Fruit fly (Drosophila melanogaster) whole organism, embryonic: Measurements from ENCODE around the gene Gr93a.

Experiments
- Blimp-1 ChIP-seq: fragments of 200-800 bp; sonication (Bioruptor generic); optimal IDR thresholded peaks from 3 replicates; lab custom pipeline; 2018; ENCODE audit warnings: missing biosample characterization, missing genetic modification characterization, mild to moderate bottlenecking, moderate library complexity, missing genetic modification reagents
- CG10431 ChIP-seq: fragments of 200-800 bp; sonication (Bioruptor generic); optimal IDR thresholded peaks from 3 replicates; lab custom pipeline; 2018; ENCODE audit warnings: missing biosample characterization, mild to moderate bottlenecking, missing genetic modification characterization
- CG11247 ChIP-seq: fragments of 200-800 bp; sonication (Bioruptor generic); IDR thresholded peaks from 2 replicates; pipeline ENCODE4 v1.3.6; 2022; ENCODE audit warnings: missing biosample characterization, missing genetic modification characterization
- CG11504 ChIP-seq: fragments of 200-800 bp; sonication (Bioruptor generic); optimal IDR thresholded peaks from 3 replicates; lab custom pipeline; 2019; ENCODE audit warnings: missing biosample characterization, mild to moderate bottlenecking, missing genetic modification characterization, moderate library complexity
- CG11560 ChIP-seq: fragments of 200-800 bp; sonication (Bioruptor generic); IDR thresholded peaks from 3 replicates; pipeline ENCODE4 v1.3.6; 2022; ENCODE audit warnings: missing biosample characterization, missing genetic modification characterization
- CG11723 ChIP-seq: fragments of 200-800 bp; sonication (Bioruptor generic); optimal IDR thresholded peaks from 2 replicates; lab custom pipeline; 2017; ENCODE audit warnings: missing biosample characterization, mild to moderate bottlenecking, missing genetic modification characterization
- CG1233 ChIP-seq: fragments of 200-800 bp; sonication (Bioruptor generic); optimal IDR thresholded peaks from 4 replicates; lab custom pipeline; 2018; ENCODE audit warnings: missing biosample characterization, mild to moderate bottlenecking, missing genetic modification characterization
- CG12659 ChIP-seq: fragments of 200-800 bp; sonication (Bioruptor generic); optimal IDR thresholded peaks from 3 replicates; lab custom pipeline; 2017; ENCODE audit warnings: mild to moderate bottlenecking, missing biosample characterization, missing genetic modification reagents, missing genetic modification characterization
- CG12769 ChIP-seq: fragments of 200-800 bp; sonication (Bioruptor generic); optimal IDR thresholded peaks from 2 replicates; lab custom pipeline; 2019; ENCODE audit warnings: missing biosample characterization, mild to moderate bottlenecking, missing genetic modification characterization, moderate library complexity
- CG12942 ChIP-seq: fragments of 200-800 bp; sonication (Bioruptor generic); optimal IDR thresholded peaks from 3 replicates; lab custom pipeline; 2016; ENCODE audit warnings: missing biosample characterization, missing genetic modification characterization
- CG13424 ChIP-seq: fragments of 200-800 bp; sonication (Bioruptor generic); optimal IDR thresholded peaks from 2 replicates; lab custom pipeline; 2019; ENCODE audit warnings: missing biosample characterization, mild to moderate bottlenecking, missing genetic modification characterization, moderate library complexity
- CG17361 ChIP-seq: fragments of 200-800 bp; sonication (Bioruptor generic); IDR thresholded peaks from 3 replicates; pipeline ENCODE4 v1.3.6; 2022; ENCODE audit warnings: missing biosample characterization, missing genetic modification characterization
- CG17802 ChIP-seq: fragments of 200-800 bp; sonication (Bioruptor generic); optimal IDR thresholded peaks from 2 replicates; lab custom pipeline; 2018; ENCODE audit warnings: missing biosample characterization, mild to moderate bottlenecking, missing genetic modification characterization, moderate library complexity
- CG17829 ChIP-seq: fragments of 200-800 bp; optimal IDR thresholded peaks from 2 replicates; lab custom pipeline; 2019; ENCODE audit warnings: missing biosample characterization, mild to moderate bottlenecking, missing genetic modification characterization, moderate library complexity
- CG18262 ChIP-seq: fragments of 200-800 bp; optimal IDR thresholded peaks from 3 replicates; lab custom pipeline; 2019; ENCODE audit warnings: missing biosample characterization, mild to moderate bottlenecking, missing genetic modification characterization, moderate library complexity
- CG18619 ChIP-seq: fragments of 200-800 bp; sonication (Bioruptor generic); optimal IDR thresholded peaks from 3 replicates; lab custom pipeline; 2017; ENCODE audit warnings: missing biosample characterization, mild to moderate bottlenecking, missing genetic modification characterization
- CG2116 ChIP-seq: fragments of 200-800 bp; sonication (Bioruptor generic); optimal IDR thresholded peaks from 3 replicates; lab custom pipeline; 2018; ENCODE audit warnings: missing biosample characterization, mild to moderate bottlenecking, missing genetic modification characterization
- CG3281 ChIP-seq: fragments of 200-800 bp; sonication (Bioruptor generic); optimal IDR thresholded peaks from 3 replicates; lab custom pipeline; 2017; ENCODE audit warnings: missing biosample characterization, mild to moderate bottlenecking, missing genetic modification characterization
- CG3995 ChIP-seq: fragments of 200-800 bp; sonication (Bioruptor generic); optimal IDR thresholded peaks from 3 replicates; lab custom pipeline; 2016; ENCODE audit warnings: missing biosample characterization, missing genetic modification characterization
- CG5180 ChIP-seq: fragments of 200-800 bp; sonication (Bioruptor generic); optimal IDR thresholded peaks from 3 replicates; lab custom pipeline; 2017; ENCODE audit warnings: missing biosample characterization, missing genetic modification characterization, mild to moderate bottlenecking, moderate library complexity, missing genetic modification reagents
- CG7556 ChIP-seq: fragments of 200-800 bp; sonication (Bioruptor generic); optimal IDR thresholded peaks from 2 replicates; lab custom pipeline; 2017; ENCODE audit warnings: missing biosample characterization, mild to moderate bottlenecking, missing genetic modification characterization
- CG7839 ChIP-seq: fragments of 200-800 bp; sonication (Bioruptor generic); optimal IDR thresholded peaks from 3 replicates; lab custom pipeline; 2018; ENCODE audit warnings: missing biosample characterization, mild to moderate bottlenecking, missing genetic modification characterization, moderate library complexity
- CG8290 ChIP-seq, 3 experiments: fragments of 200-800 bp; sonication (Bioruptor generic); optimal IDR thresholded peaks; 2 replicates each; lab custom pipeline; 2016 to 2019; ENCODE audit warnings: missing biosample characterization in 3 of 3, missing genetic modification characterization in 3 of 3, mild to moderate bottlenecking in 2 of 3, moderate library complexity in 1 of 3
- CG8388 ChIP-seq: fragments of 200-800 bp; sonication (Bioruptor generic); optimal IDR thresholded peaks from 2 replicates; lab custom pipeline; 2019; ENCODE audit warnings: missing biosample characterization, mild to moderate bottlenecking, missing genetic modification characterization, moderate library complexity
- CG9437 ChIP-seq: fragments of 200-800 bp; sonication (Bioruptor generic); optimal IDR thresholded peaks from 2 replicates; lab custom pipeline; 2018; ENCODE audit warnings: missing biosample characterization, mild to moderate bottlenecking, missing genetic modification characterization
- CG9609 ChIP-seq: fragments of 200-800 bp; sonication (Bioruptor generic); optimal IDR thresholded peaks from 3 replicates; lab custom pipeline; 2016; ENCODE audit warnings: missing biosample characterization, missing genetic modification characterization
- ERR ChIP-seq: fragments of 200-800 bp; sonication (Bioruptor generic); optimal IDR thresholded peaks from 2 replicates; lab custom pipeline; 2016; ENCODE audit warnings: missing biosample characterization, missing genetic modification characterization
- Eip74EF ChIP-seq, 2 experiments: fragments of 200-800 bp in 1 of 2; fragments of >200 bp in 1 of 2; sonication (Bioruptor generic) in 1 of 2; optimal IDR thresholded peaks; 2 replicates each; lab custom pipeline; 2017 to 2019; ENCODE audit warnings: missing biosample characterization in 2 of 2, missing genetic modification characterization in 2 of 2, mild to moderate bottlenecking in 1 of 2, moderate library complexity in 1 of 2
- Elba2 ChIP-seq: fragments of 200-800 bp; sonication (Bioruptor generic); optimal IDR thresholded peaks from 3 replicates; lab custom pipeline; 2016; ENCODE audit warnings: missing biosample characterization, missing genetic modification characterization
- Hmr ChIP-seq: fragments of 200-800 bp; sonication (Bioruptor generic); optimal IDR thresholded peaks from 3 replicates; lab custom pipeline; 2017; ENCODE audit warnings: mild to moderate bottlenecking, missing biosample characterization, missing genetic modification reagents, missing genetic modification characterization
- Hr51 ChIP-seq, 2 experiments: fragments of 200-800 bp; sonication (Bioruptor generic); optimal IDR thresholded peaks; 2 replicates in 1 of 2; 3 replicates in 1 of 2; lab custom pipeline; 2016 to 2018; ENCODE audit warnings: missing biosample characterization in 2 of 2, missing genetic modification characterization in 2 of 2, mild to moderate bottlenecking in 1 of 2, moderate library complexity in 1 of 2
- Myb ChIP-seq: fragments of 200-800 bp; sonication (Bioruptor generic); optimal IDR thresholded peaks from 2 replicates; lab custom pipeline; 2016; ENCODE audit warnings: missing biosample characterization, missing genetic modification characterization
- Oaz ChIP-seq: fragments of 200-800 bp; sonication (Bioruptor generic); IDR thresholded peaks from 2 replicates; pipeline ENCODE4 v1.3.6; 2022; ENCODE audit warnings: missing biosample characterization, missing genetic modification characterization
- PHDP ChIP-seq: fragments of 200-800 bp; sonication (Bioruptor generic); optimal IDR thresholded peaks from 3 replicates; lab custom pipeline; 2018; ENCODE audit warnings: missing biosample characterization, mild to moderate bottlenecking, missing genetic modification characterization, moderate library complexity
- Sox100B ChIP-seq: fragments of 200-800 bp; sonication (Bioruptor generic); optimal IDR thresholded peaks from 3 replicates; lab custom pipeline; 2018; ENCODE audit warnings: missing biosample characterization, mild to moderate bottlenecking, missing genetic modification characterization
- dmrt99B ChIP-seq: fragments of 200-800 bp; sonication (Bioruptor generic); optimal IDR thresholded peaks from 2 replicates; lab custom pipeline; 2018; ENCODE audit warnings: missing biosample characterization, mild to moderate bottlenecking, missing genetic modification characterization, moderate library complexity
- dysf ChIP-seq: fragments of 200-800 bp; sonication (Bioruptor generic); IDR thresholded peaks from 3 replicates; pipeline ENCODE4 v1.3.6; 2022; ENCODE audit warnings: missing biosample characterization, missing genetic modification characterization
- gcm ChIP-seq: fragments of 200-800 bp; sonication (Bioruptor generic); optimal IDR thresholded peaks from 2 replicates; lab custom pipeline; 2019; ENCODE audit warnings: missing biosample characterization, mild to moderate bottlenecking, missing genetic modification characterization, moderate library complexity
- gem ChIP-seq: fragments of 200-800 bp; sonication (Bioruptor generic); optimal IDR thresholded peaks from 2 replicates; lab custom pipeline; 2019; ENCODE audit warnings: missing biosample characterization, mild to moderate bottlenecking, missing genetic modification characterization, moderate library complexity
- hth ChIP-seq: fragments of >200 bp; optimal IDR thresholded peaks from 2 replicates; lab custom pipeline; 2017; ENCODE audit warnings: inconsistent platforms
- jing ChIP-seq: fragments of 200-800 bp; sonication (Bioruptor generic); optimal IDR thresholded peaks from 2 replicates; lab custom pipeline; 2018; ENCODE audit warnings: missing biosample characterization, mild to moderate bottlenecking, missing genetic modification characterization
- lbe ChIP-seq: fragments of 200-800 bp; sonication (Bioruptor generic); optimal IDR thresholded peaks from 2 replicates; lab custom pipeline; 2016; ENCODE audit warnings: missing biosample characterization, mild to moderate bottlenecking, missing genetic modification characterization
- lola ChIP-seq, 3 experiments: fragments of >200 bp in 2 of 3; fragments of 200-800 bp in 1 of 3; sonication (Bioruptor generic) in 1 of 3; optimal IDR thresholded peaks; 2 replicates each; lab custom pipeline; 2017 to 2019; ENCODE audit warnings: missing biosample characterization in 3 of 3, missing genetic modification characterization in 3 of 3, mild to moderate bottlenecking in 1 of 3, moderate library complexity in 1 of 3
- mld ChIP-seq: fragments of 200-800 bp; sonication (Bioruptor generic); IDR thresholded peaks from 3 replicates; pipeline ENCODE4 v1.3.6; 2022; ENCODE audit warnings: missing biosample characterization, missing genetic modification characterization; ENCODE audit not compliant: partially characterized antibody
- nerfin-1 ChIP-seq: fragments of 200-800 bp; sonication (Bioruptor generic); optimal IDR thresholded peaks from 3 replicates; lab custom pipeline; 2019; ENCODE audit warnings: missing biosample characterization, mild to moderate bottlenecking, missing genetic modification characterization, moderate library complexity
- org-1 ChIP-seq: fragments of 200-800 bp; sonication (Bioruptor generic); optimal IDR thresholded peaks from 2 replicates; lab custom pipeline; 2017; ENCODE audit warnings: missing biosample characterization, missing genetic modification characterization
- row ChIP-seq: fragments of 200-800 bp; sonication (Bioruptor generic); IDR thresholded peaks from 3 replicates; pipeline ENCODE4 v1.3.6; 2022; ENCODE audit warnings: missing biosample characterization, missing genetic modification characterization
- slp2 ChIP-seq: fragments of 200-800 bp; sonication (Bioruptor generic); optimal IDR thresholded peaks from 2 replicates; lab custom pipeline; 2016; ENCODE audit warnings: missing biosample characterization, missing genetic modification characterization
- usp ChIP-seq: fragments of >200 bp; optimal IDR thresholded peaks from 2 replicates; lab custom pipeline; 2017; ENCODE audit warnings: missing biosample characterization, missing genetic modification characterization

The Gr93a gene

DNA sequence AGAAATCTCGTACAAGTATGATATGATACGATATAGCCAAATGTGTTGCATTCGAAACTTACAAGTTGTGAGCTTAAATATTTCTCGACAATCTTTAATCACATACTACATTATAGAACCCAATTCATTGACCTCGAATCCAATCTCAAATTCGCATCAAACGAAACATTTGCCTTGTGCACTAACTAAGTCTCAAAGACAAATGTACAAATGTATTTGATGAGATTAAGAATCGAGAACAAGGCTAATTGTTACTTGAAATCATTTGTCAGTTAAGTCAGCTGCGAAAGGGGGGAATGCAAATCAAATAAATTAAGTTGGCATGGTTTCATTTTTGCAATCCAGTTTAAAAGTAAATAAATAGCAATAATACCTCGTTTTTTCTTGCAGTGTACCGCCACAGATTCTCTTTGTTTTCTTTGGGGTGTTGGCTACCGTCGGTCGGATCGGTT lies 6.2 kb downstream of the Gr93a start (continued):
- TF ChIP-seq row (GFP tag; lab: Robert Waterston, UW) (peak; percentile 14; the same call in 1 of the 3 replicates), usp (GFP tag; lab: Kevin White, UChicago) (no peak), CG3281 (no peak), org-1 (peak; percentile 60), CG9609 (GFP tag; lab: Kevin White, UChicago) (peak; percentile 22), CG17802 (tag; lab: Kevin White, UChicago) (no peak), dmrt99B (peak; percentile 59), Oaz (no peak), dysf (GFP tag; lab: Robert Waterston, UW) (peak; percentile 40; the same call in 1 of the 3 replicates), Sox100B (GFP tag; lab: Kevin White, UChicago) (peak; percentile 43), mld (GFP tag; lab: Robert Waterston, UW) (no peak), CG17829 (tag; lab: Kevin White, UChicago) (peak; percentile 24), Eip74EF (GFP tag; optimal IDR thresholded peaks at IDR 0.05; lab: Kevin White, UChicago) (peak in 1 of 2 experiments; percentile 63), CG12769 (tag; lab: Kevin White, UChicago) (no peak), CG11247 (GFP tag; lab: Robert Waterston, UW) (no peak), CG7556 (GFP tag; lab: Kevin White, UChicago) (peak; percentile 42), CG8290 (GFP tag; optimal IDR thresholded peaks at IDR 0.05; lab: Kevin White, UChicago) (no peak), CG8290 (tag; optimal IDR thresholded peaks at IDR 0.05; lab: Kevin White, UChicago) (peak in 1 of 2 experiments; percentile 6), PHDP (tag; lab: Kevin White, UChicago) (peak; percentile 11), CG2116 (no peak), Myb (peak; percentile 8), Elba2 (no peak), CG13424 (tag; lab: Kevin White, UChicago) (peak; percentile 33), CG11504 (peak; percentile 59), CG11560 (tag; lab: Robert Waterston, UW) (no peak), CG1233 (GFP tag; lab: Kevin White, UChicago) (no peak), CG12659 (GFP tag; lab: Kevin White, UChicago) (peak; percentile 17), CG18262 (tag; lab: Kevin White, UChicago) (peak; percentile 65), CG12942 (no peak), CG9437 (GFP tag; lab: Kevin White, UChicago) (peak; percentile 58), CG7839 (tag; lab: Kevin White, UChicago) (peak; percentile 45), gem (tag; lab: Kevin White, UChicago) (peak; percentile 60), lola (GFP tag; optimal IDR thresholded peaks at IDR 0.05; lab: Kevin White, UChicago) (peak in 1 of 3 experiments; percentile 28), CG17361 (GFP tag; lab: Robert Waterston, UW) (peak; percentile 73), CG10431 (no peak), Hr51 (GFP tag; optimal IDR thresholded peaks at IDR 0.05; lab: Kevin White, UChicago) (peak in 1 of 2 experiments; percentile 64), lbe (GFP tag; lab: Kevin White, UChicago) (peak; percentile 24), Hmr (peak; percentile 4), slp2 (GFP tag; lab: Kevin White, UChicago) (peak; percentile 38), CG3995 (GFP tag; lab: Kevin White, UChicago) (no peak), CG5180 (GFP tag; lab: Kevin White, UChicago) (no peak), ERR (GFP tag; lab: Kevin White, UChicago) (no peak), hth (lab: Kevin White, UChicago) (no peak), CG18619 (GFP tag; lab: Kevin White, UChicago) (peak; percentile 25), nerfin-1 (tag; lab: Kevin White, UChicago) (peak; percentile 14), CG11723 (GFP tag; lab: Kevin White, UChicago) (peak; percentile 4), CG8388 (peak; percentile 18), jing (GFP tag; lab: Kevin White, UChicago) (peak; percentile 16), Blimp-1 (peak; percentile 7), gcm (GFP tag; lab: Kevin White, UChicago) (peak; percentile 26)
